Worm (Caenorhabditis elegans): ENCODE results near the gene gst-12.

ce11 chrII:13609655-13610054 is 8.2 kb downstream of the gst-12 start, which contains the start of gene gst-20:
- TF ChIP-seq ZK185.1 (tag; optimal IDR thresholded peaks at IDR 0.05; ENCODE audit: poor library complexity, severe bottlenecking), result no peak
- TF ChIP-seq nfya-1 (tag; optimal IDR thresholded peaks at IDR 0.05; ENCODE audit: borderline replicate concordance, insufficient read depth), result no peak
